Fruit fly (Drosophila melanogaster) whole organism, embryonic: ENCODE data around the gene Klp68D.

Experiments used
- Ada2b ChIP-seq: fragments of 200-800 bp; sonication (Bioruptor generic); IDR thresholded peaks from 2 replicates; pipeline ENCODE4 v1.3.6; 2022; ENCODE audit warnings: missing biosample characterization, missing genetic modification characterization
- Aef1 ChIP-seq: fragments of 200-800 bp; sonication (Bioruptor generic); IDR thresholded peaks from 3 replicates; pipeline ENCODE4 v1.3.6; 2022; ENCODE audit warnings: missing biosample characterization, missing genetic modification characterization
- CG13123 ChIP-seq: fragments of 200-800 bp; sonication (Bioruptor generic); optimal IDR thresholded peaks from 2 replicates; lab custom pipeline; 2016; ENCODE audit warnings: missing biosample characterization, missing genetic modification characterization
- CG14965 ChIP-seq: fragments of 200-800 bp; sonication (Bioruptor generic); optimal IDR thresholded peaks from 2 replicates; lab custom pipeline; 2016; ENCODE audit warnings: missing biosample characterization, missing genetic modification characterization, borderline replicate concordance
- CG2199 ChIP-seq: fragments of 200-800 bp; sonication (Bioruptor generic); IDR thresholded peaks from 3 replicates; pipeline ENCODE4 v1.3.6; 2022; ENCODE audit warnings: missing biosample characterization, missing genetic modification characterization
- CG30431 ChIP-seq: fragments of 200-800 bp; sonication (Bioruptor generic); optimal IDR thresholded peaks from 2 replicates; lab custom pipeline; 2017; ENCODE audit warnings: missing biosample characterization, missing genetic modification characterization
- CG3163 ChIP-seq: fragments of 200-800 bp; sonication (Bioruptor generic); optimal IDR thresholded peaks from 3 replicates; lab custom pipeline; 2016; ENCODE audit warnings: missing biosample characterization, missing genetic modification characterization
- CG32772 ChIP-seq: fragments of 200-800 bp; sonication (Bioruptor generic); IDR thresholded peaks from 2 replicates; pipeline ENCODE4 v1.3.6; 2022; ENCODE audit warnings: missing biosample characterization, missing genetic modification characterization
- CG4360 ChIP-seq: fragments of 200-800 bp; sonication (Bioruptor generic); IDR thresholded peaks from 2 replicates; pipeline ENCODE4 v1.3.6; 2022; ENCODE audit warnings: missing biosample characterization, missing genetic modification characterization
- CG4404 ChIP-seq: fragments of 200-800 bp; sonication (Bioruptor generic); IDR thresholded peaks from 2 replicates; pipeline ENCODE4 v1.3.6; 2022; ENCODE audit warnings: missing biosample characterization, missing genetic modification characterization
- CG4617 ChIP-seq: fragments of 200-800 bp; sonication (Bioruptor generic); optimal IDR thresholded peaks from 3 replicates; lab custom pipeline; 2016; ENCODE audit warnings: missing biosample characterization, missing genetic modification characterization, borderline replicate concordance
- CG6254 ChIP-seq: fragments of 200-800 bp; sonication (Bioruptor generic); optimal IDR thresholded peaks from 3 replicates; lab custom pipeline; 2017; ENCODE audit warnings: mild to moderate bottlenecking, missing biosample characterization, missing genetic modification reagents, missing genetic modification characterization
- CG6683 ChIP-seq: fragments of 200-800 bp; sonication (Bioruptor generic); optimal IDR thresholded peaks from 2 replicates; lab custom pipeline; 2017; ENCODE audit warnings: missing biosample characterization, mild to moderate bottlenecking, missing genetic modification characterization, missing genetic modification reagents
- CG6689 ChIP-seq: fragments of 200-800 bp; sonication (Bioruptor generic); IDR thresholded peaks from 2 replicates; pipeline ENCODE4 v1.3.6; 2022; ENCODE audit warnings: missing biosample characterization, missing genetic modification characterization
- CG7271 ChIP-seq: fragments of 200-800 bp; sonication (Bioruptor generic); optimal IDR thresholded peaks from 2 replicates; lab custom pipeline; 2018; ENCODE audit warnings: missing biosample characterization, mild to moderate bottlenecking, missing genetic modification characterization, moderate library complexity
- CG7839 ChIP-seq: fragments of 200-800 bp; sonication (Bioruptor generic); optimal IDR thresholded peaks from 3 replicates; lab custom pipeline; 2018; ENCODE audit warnings: missing biosample characterization, mild to moderate bottlenecking, missing genetic modification characterization, moderate library complexity
- CG7987 ChIP-seq: fragments of 200-800 bp; sonication (Bioruptor generic); optimal IDR thresholded peaks from 2 replicates; lab custom pipeline; 2018; ENCODE audit warnings: missing biosample characterization, mild to moderate bottlenecking, missing genetic modification characterization, moderate library complexity
- CG8089 ChIP-seq: fragments of 200-800 bp; sonication (Bioruptor generic); optimal IDR thresholded peaks from 3 replicates; lab custom pipeline; 2016; ENCODE audit warnings: missing biosample characterization, missing genetic modification characterization
- CG9215 ChIP-seq: fragments of 200-800 bp; sonication (Bioruptor generic); IDR thresholded peaks from 2 replicates; pipeline ENCODE4 v1.3.6; 2022; ENCODE audit warnings: missing biosample characterization, missing genetic modification characterization
- Camta ChIP-seq: fragments of 200-800 bp; sonication (Bioruptor generic); optimal IDR thresholded peaks from 2 replicates; lab custom pipeline; 2016; ENCODE audit warnings: missing biosample characterization, missing genetic modification characterization
- Dek ChIP-seq: fragments of 200-800 bp; sonication (Bioruptor generic); optimal IDR thresholded peaks from 3 replicates; lab custom pipeline; 2019; ENCODE audit warnings: missing biosample characterization, mild to moderate bottlenecking, missing genetic modification characterization, moderate library complexity
- Gsc ChIP-seq: fragments of 200-800 bp; sonication (Bioruptor generic); IDR thresholded peaks from 2 replicates; pipeline ENCODE4 v1.3.6; 2022; ENCODE audit warnings: missing biosample characterization, missing genetic modification characterization
- Hey ChIP-seq: fragments of 200-800 bp; sonication (Bioruptor generic); optimal IDR thresholded peaks from 3 replicates; lab custom pipeline; 2018; ENCODE audit warnings: missing biosample characterization, mild to moderate bottlenecking, missing genetic modification characterization
- Hmx ChIP-seq: fragments of 200-800 bp; sonication (Bioruptor generic); optimal IDR thresholded peaks from 2 replicates; lab custom pipeline; 2016; ENCODE audit warnings: missing biosample characterization, missing genetic modification characterization
- Hsf ChIP-seq: fragments of 200-800 bp; sonication (Bioruptor generic); optimal IDR thresholded peaks from 3 replicates; lab custom pipeline; 2016; ENCODE audit warnings: missing biosample characterization, missing genetic modification characterization
- Med ChIP-seq: fragments of 200-800 bp; sonication (Bioruptor generic); peaks from one replicate; lab custom pipeline; 2016; ENCODE audit warnings: missing biosample characterization, missing genetic modification characterization, mild to moderate bottlenecking, inconsistent platforms, moderate library complexity
- Meics ChIP-seq: fragments of 200-800 bp; sonication (Bioruptor generic); optimal IDR thresholded peaks from 2 replicates; lab custom pipeline; 2017; ENCODE audit warnings: missing biosample characterization, mild to moderate bottlenecking, missing genetic modification characterization
- Opbp ChIP-seq: fragments of 200-800 bp; sonication (Bioruptor generic); IDR thresholded peaks from 3 replicates; pipeline ENCODE4 v1.3.6; 2022; ENCODE audit warnings: missing biosample characterization, missing genetic modification characterization; ENCODE audit not compliant: partially characterized antibody
- Sox100B ChIP-seq: fragments of 200-800 bp; sonication (Bioruptor generic); optimal IDR thresholded peaks from 3 replicates; lab custom pipeline; 2018; ENCODE audit warnings: missing biosample characterization, mild to moderate bottlenecking, missing genetic modification characterization
- Vsx1 ChIP-seq: fragments of 200-800 bp; sonication (Bioruptor generic); optimal IDR thresholded peaks from 2 replicates; lab custom pipeline; 2017; ENCODE audit warnings: missing biosample characterization, mild to moderate bottlenecking, missing genetic modification characterization, missing genetic modification reagents
- cad ChIP-seq: fragments of >200 bp; optimal IDR thresholded peaks from 2 replicates; lab custom pipeline; 2017; ENCODE audit warnings: missing biosample characterization, missing genetic modification characterization
- caup ChIP-seq: fragments of 200-800 bp; sonication (Bioruptor generic); optimal IDR thresholded peaks from 3 replicates; lab custom pipeline; 2017; ENCODE audit warnings: missing biosample characterization, mild to moderate bottlenecking, missing genetic modification characterization, moderate library complexity; ENCODE audit not compliant: severe bottlenecking
- chm ChIP-seq: fragments of 200-800 bp; sonication (Bioruptor generic); IDR thresholded peaks from 2 replicates; pipeline ENCODE4 v1.3.6; 2022; ENCODE audit warnings: missing biosample characterization, missing genetic modification characterization
- chn ChIP-seq: fragments of 200-800 bp; sonication (Bioruptor generic); optimal IDR thresholded peaks from 2 replicates; lab custom pipeline; 2016; ENCODE audit warnings: missing biosample characterization, missing genetic modification characterization
- corto ChIP-seq: fragments of 200-800 bp; sonication (Bioruptor generic); optimal IDR thresholded peaks from 2 replicates; lab custom pipeline; 2016; ENCODE audit warnings: missing biosample characterization, mild to moderate bottlenecking, missing genetic modification characterization, moderate library complexity
- crol ChIP-seq: fragments of 200-800 bp; sonication (Bioruptor generic); IDR thresholded peaks from 2 replicates; pipeline ENCODE4 v1.3.6; 2022; ENCODE audit warnings: missing biosample characterization, missing genetic modification characterization
- ewg ChIP-seq: fragments of 200-800 bp; sonication (Bioruptor generic); optimal IDR thresholded peaks from 3 replicates; lab custom pipeline; 2017; ENCODE audit warnings: mild to moderate bottlenecking, missing biosample characterization, missing genetic modification reagents, missing genetic modification characterization
- lbe ChIP-seq: fragments of 200-800 bp; sonication (Bioruptor generic); optimal IDR thresholded peaks from 2 replicates; lab custom pipeline; 2016; ENCODE audit warnings: missing biosample characterization, mild to moderate bottlenecking, missing genetic modification characterization
- maf-S ChIP-seq: fragments of 200-800 bp; sonication (Bioruptor generic); optimal IDR thresholded peaks from 2 replicates; lab custom pipeline; 2016; ENCODE audit warnings: missing biosample characterization, missing genetic modification characterization
- nau ChIP-seq: fragments of 200-800 bp; sonication (Bioruptor generic); optimal IDR thresholded peaks from 3 replicates; lab custom pipeline; 2017; ENCODE audit warnings: missing biosample characterization, mild to moderate bottlenecking, missing genetic modification characterization, missing genetic modification reagents
- nmo ChIP-seq: fragments of 200-800 bp; sonication (Bioruptor generic); optimal IDR thresholded peaks from 2 replicates; lab custom pipeline; 2018; ENCODE audit warnings: missing biosample characterization, mild to moderate bottlenecking, missing genetic modification characterization, moderate library complexity
- onecut ChIP-seq: fragments of 200-800 bp; sonication (Bioruptor generic); IDR thresholded peaks from 2 replicates; pipeline ENCODE4 v1.3.6; 2022; ENCODE audit warnings: missing biosample characterization, missing genetic modification characterization
- pita ChIP-seq: fragments of 200-800 bp; sonication (Bioruptor generic); optimal IDR thresholded peaks from 2 replicates; lab custom pipeline; 2017; ENCODE audit warnings: missing biosample characterization, mild to moderate bottlenecking, missing genetic modification characterization
- repo ChIP-seq: fragments of 200-800 bp; sonication (Bioruptor generic); optimal IDR thresholded peaks from 2 replicates; lab custom pipeline; 2016; ENCODE audit warnings: missing biosample characterization, missing genetic modification characterization
- rib ChIP-seq: fragments of 200-800 bp; sonication (Bioruptor generic); IDR thresholded peaks from 2 replicates; pipeline ENCODE4 v1.3.6; 2022; ENCODE audit warnings: missing biosample characterization, missing genetic modification characterization
- sisA ChIP-seq: fragments of 200-800 bp; sonication (Bioruptor generic); IDR thresholded peaks from 2 replicates; pipeline ENCODE4 v1.3.6; 2022; ENCODE audit warnings: missing biosample characterization, missing genetic modification characterization
- zen2 ChIP-seq: fragments of 200-800 bp; sonication (Bioruptor generic); IDR thresholded peaks from 3 replicates; pipeline ENCODE4 v1.3.6; 2022; ENCODE audit warnings: missing biosample characterization, missing genetic modification characterization; ENCODE audit not compliant: partially characterized antibody

Klp68D gene

DNA sequence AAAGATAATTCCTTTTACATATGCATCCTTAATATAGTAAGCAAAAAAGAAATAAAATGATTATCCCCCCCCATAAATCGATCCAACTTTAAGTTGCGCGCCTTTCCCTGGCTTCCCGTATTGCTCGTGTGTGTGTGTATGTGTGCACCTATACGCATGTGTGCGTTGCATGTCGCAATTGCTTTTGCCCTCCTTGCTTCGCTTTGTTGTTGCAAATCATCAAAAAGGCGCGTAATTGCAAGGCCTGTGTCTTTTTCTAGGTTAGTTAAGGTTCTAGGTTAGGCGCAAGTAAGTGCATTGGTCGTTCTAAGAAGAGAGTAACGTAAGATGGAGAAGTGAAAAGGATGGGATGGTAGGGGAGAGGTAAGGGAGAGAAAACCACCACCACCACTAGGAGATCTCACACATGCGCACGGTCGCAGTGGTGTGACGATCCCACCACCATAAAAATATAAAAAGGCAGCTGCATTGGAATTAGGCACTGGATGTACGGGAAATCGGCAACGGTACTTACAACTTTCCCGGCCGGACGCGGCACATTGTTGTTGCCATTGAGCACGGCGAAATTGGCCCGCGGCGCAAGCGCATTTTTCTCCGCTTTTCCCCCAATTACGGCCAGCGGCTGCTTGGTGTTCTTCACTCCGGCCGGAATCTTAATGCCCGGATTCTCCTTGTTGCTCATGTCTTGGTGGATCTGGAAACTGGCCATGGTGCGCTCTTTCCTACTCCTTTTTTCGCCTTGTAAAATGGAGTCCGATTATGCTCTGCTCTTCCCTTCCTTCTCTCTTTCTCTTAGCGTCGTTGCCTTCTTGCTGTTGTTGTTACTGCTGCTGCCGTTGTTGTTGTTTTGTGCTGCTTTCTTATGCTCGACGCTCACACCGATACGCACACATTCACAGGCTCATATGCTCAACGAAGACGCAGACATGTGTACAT, 37.2 kb downstream of the Klp68D start (continued):
- TF ChIP-seq crol (GFP tag; lab: Robert Waterston, UW) (peak; percentile 71; the same call in 1 of the 2 replicates), corto (GFP tag; lab: Kevin White, UChicago) (no peak), Aef1 (GFP tag; lab: Robert Waterston, UW) (peak; percentile 64; the same call in 2 of the 3 replicates), maf-S (GFP tag; lab: Kevin White, UChicago) (no peak), CG3163 (GFP tag; lab: Kevin White, UChicago) (peak; percentile 57), Med (peak; percentile 73), CG32772 (no peak), CG30431 (GFP tag; lab: Kevin White, UChicago) (no peak), cad (GFP tag; lab: Kevin White, UChicago) (peak; percentile 71), CG14965 (no peak), CG4360 (GFP tag; lab: Robert Waterston, UW) (peak; percentile 100), CG6689 (no peak), ewg (GFP tag; lab: Kevin White, UChicago) (peak; percentile 71)
- TF ChIP-seq, all 482 proteins: peak for 22

DNA sequence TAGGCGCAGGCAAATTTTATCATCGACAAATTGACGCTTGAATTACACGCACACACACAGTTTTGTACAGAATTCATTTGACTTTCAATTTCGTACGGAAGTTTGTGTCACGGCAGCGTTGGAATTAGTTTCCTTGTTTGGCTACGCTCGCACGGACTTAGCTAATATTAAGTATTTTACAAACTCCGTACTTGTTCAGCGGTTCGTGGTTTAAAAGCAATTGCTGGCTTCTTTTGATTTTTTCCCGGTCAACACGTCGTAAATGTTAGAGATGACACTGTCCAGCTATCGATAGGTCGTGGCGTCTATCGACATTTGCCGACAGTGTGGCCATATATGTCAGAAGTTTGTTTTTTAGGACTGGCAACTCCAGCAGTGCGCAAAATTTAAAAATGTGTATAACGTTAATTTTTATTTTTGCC, 37.9 kb downstream of the Klp68D start, which contains the start of gene CycA:
CycA (minus strand) TSS at position 283 of the 422 bp plus-strand sequence.
- TF ChIP-seq CG6254 (no peak), sisA (GFP tag; lab: Robert Waterston, UW) (no peak), Ada2b (GFP tag; lab: Robert Waterston, UW) (no peak), repo (GFP tag; lab: Kevin White, UChicago) (no peak), CG6683 (GFP tag; lab: Kevin White, UChicago) (no peak), CG4617 (GFP tag; lab: Kevin White, UChicago) (peak; percentile 29), CG9215 (peak; percentile 99), CG4404 (GFP tag; lab: Robert Waterston, UW) (no peak), CG32772 (no peak), zen2 (GFP tag; lab: Robert Waterston, UW) (peak; percentile 68; the same call in 1 of the 3 replicates), Meics (no peak), Hmx (no peak), CG2199 (no peak), CG7839 (tag; lab: Kevin White, UChicago) (no peak), caup (no peak), chn (GFP tag; lab: Kevin White, UChicago) (no peak), Vsx1 (GFP tag; lab: Kevin White, UChicago) (no peak), lbe (GFP tag; lab: Kevin White, UChicago) (peak; percentile 8), rib (GFP tag; lab: Robert Waterston, UW) (no peak), Camta (GFP tag; lab: Kevin White, UChicago) (peak; percentile 6), CG13123 (GFP tag; lab: Kevin White, UChicago) (no peak), crol (GFP tag; lab: Robert Waterston, UW) (no peak), CG7271 (tag; lab: Kevin White, UChicago) (no peak), chm (GFP tag; lab: Robert Waterston, UW) (peak; percentile 37; the same call in 1 of the 2 replicates), onecut (no peak), Gsc (GFP tag; lab: Robert Waterston, UW) (no peak), CG8089 (GFP tag; lab: Kevin White, UChicago) (no peak), Sox100B (GFP tag; lab: Kevin White, UChicago) (no peak), CG3163 (GFP tag; lab: Kevin White, UChicago) (peak; percentile 46), Hey (tag; lab: Kevin White, UChicago) (no peak), nau (GFP tag; lab: Kevin White, UChicago) (no peak), Opbp (GFP tag; lab: Robert Waterston, UW) (peak; percentile 94), pita (GFP tag; lab: Kevin White, UChicago) (no peak), nmo (GFP tag; lab: Kevin White, UChicago) (peak; percentile 50), Dek (tag; lab: Kevin White, UChicago) (no peak), Hsf (GFP tag; lab: Kevin White, UChicago) (no peak), CG7987 (GFP tag; lab: Kevin White, UChicago) (peak; percentile 42)
